Worm (Caenorhabditis elegans): Measurements from ENCODE around the gene ttr-50.

Gene ttr-50

DNA sequence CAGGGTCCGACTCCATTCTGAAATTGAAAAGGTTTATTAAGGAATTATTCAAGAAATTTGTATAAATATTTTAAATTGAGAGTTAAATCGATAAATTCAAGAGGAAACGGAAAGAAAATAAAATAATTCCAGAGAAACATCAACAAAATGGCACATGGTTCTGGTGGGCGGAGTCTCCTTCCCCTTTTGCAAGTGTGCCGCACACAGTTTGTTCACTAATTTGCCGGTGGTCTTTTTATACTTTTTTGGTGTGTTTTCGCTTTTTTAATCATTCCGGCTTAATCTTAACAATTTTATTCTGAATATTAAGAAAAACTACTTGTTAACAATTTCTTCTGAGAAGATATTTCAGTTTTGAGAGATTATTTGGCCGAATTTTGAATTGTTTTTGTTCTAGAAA lies 35.9 kb downstream of the ttr-50 start, which contains the start of the genes ragc-1 and Y24F12A.1 (continued):
- no peak for TF ChIP-seq F52B5.7 (tag; optimal IDR thresholded peaks at IDR 0.05)
- no peak for TF ChIP-seq mxl-1 (tag; optimal IDR thresholded peaks at IDR 0.05)
- TF ChIP-seq D2030.7 (GFP tag; IDR thresholded peaks at IDR 0.05), result no peak
- no peak for TF ChIP-seq rcor-1 (GFP tag; IDR thresholded peaks at IDR 0.05)
- no peak for TF ChIP-seq hmg-20 (GFP tag; IDR thresholded peaks at IDR 0.05)
- no peak for TF ChIP-seq hlh-12 (tag; optimal IDR thresholded peaks at IDR 0.05)
- TF ChIP-seq ekl-4 (GFP tag; IDR thresholded peaks at IDR 0.05), result no peak
- no peak for TF ChIP-seq ceh-58 (GFP tag; IDR thresholded peaks at IDR 0.05)
- no peak for TF ChIP-seq lin-40 (tag; optimal IDR thresholded peaks at IDR 0.05)
- TF ChIP-seq mel-28 (tag; optimal IDR thresholded peaks at IDR 0.05; ENCODE audit: borderline replicate concordance), result no peak
- no peak for TF ChIP-seq B0035.1 (tag; optimal IDR thresholded peaks at IDR 0.05)
- TF ChIP-seq Y53G8AR.9 (GFP tag; conservative IDR thresholded peaks at IDR 0.05), result no peak
- no peak for TF ChIP-seq repo-1 (tag; optimal IDR thresholded peaks at IDR 0.05)
- TF ChIP-seq ztf-26 (tag; optimal IDR thresholded peaks at IDR 0.05), result no peak
- TF ChIP-seq nhr-90 (tag; optimal IDR thresholded peaks at IDR 0.05), result no peak
- TF ChIP-seq K12H6.12 (tag; optimal IDR thresholded peaks at IDR 0.05), result no peak
- no peak for TF ChIP-seq attf-3 (GFP tag; conservative IDR thresholded peaks at IDR 0.05)
- no peak for TF ChIP-seq mes-4 (tag; optimal IDR thresholded peaks at IDR 0.05)
- no peak for TF ChIP-seq pbrm-1 (GFP tag; IDR thresholded peaks at IDR 0.05)
- no peak for TF ChIP-seq rec-8 (tag; optimal IDR thresholded peaks at IDR 0.05)
- TF ChIP-seq aptf-2 (GFP tag; conservative IDR thresholded peaks at IDR 0.05), result no peak
- no peak for TF ChIP-seq Y53F4B.3 (GFP tag; IDR thresholded peaks at IDR 0.05)
- TF ChIP-seq attf-5 (GFP tag; optimal IDR thresholded peaks at IDR 0.05), result peak; percentile 70
- no peak for TF ChIP-seq hlh-26 (GFP tag; conservative IDR thresholded peaks at IDR 0.05)
- no peak for TF ChIP-seq F10E7.11 (tag; optimal IDR thresholded peaks at IDR 0.05)
- TF ChIP-seq sptf-2 (GFP tag; optimal IDR thresholded peaks at IDR 0.05), result no peak
- no peak for TF ChIP-seq ztf-28 (GFP tag; IDR thresholded peaks at IDR 0.05)
- TF ChIP-seq hrde-1 (tag; optimal IDR thresholded peaks at IDR 0.05; ENCODE audit: borderline replicate concordance), result no peak
- no peak for TF ChIP-seq F22D6.2 (tag; optimal IDR thresholded peaks at IDR 0.05)
- peak; percentile 22 for TF ChIP-seq pha-4 (tag; optimal IDR thresholded peaks at IDR 0.05)
- no peak for TF ChIP-seq aptf-3 (GFP tag; IDR thresholded peaks at IDR 0.05)
- TF ChIP-seq T07F8.4 (tag; optimal IDR thresholded peaks at IDR 0.05), result no peak
- no peak for TF ChIP-seq madf-3 (GFP tag; IDR thresholded peaks at IDR 0.05)

DNA sequence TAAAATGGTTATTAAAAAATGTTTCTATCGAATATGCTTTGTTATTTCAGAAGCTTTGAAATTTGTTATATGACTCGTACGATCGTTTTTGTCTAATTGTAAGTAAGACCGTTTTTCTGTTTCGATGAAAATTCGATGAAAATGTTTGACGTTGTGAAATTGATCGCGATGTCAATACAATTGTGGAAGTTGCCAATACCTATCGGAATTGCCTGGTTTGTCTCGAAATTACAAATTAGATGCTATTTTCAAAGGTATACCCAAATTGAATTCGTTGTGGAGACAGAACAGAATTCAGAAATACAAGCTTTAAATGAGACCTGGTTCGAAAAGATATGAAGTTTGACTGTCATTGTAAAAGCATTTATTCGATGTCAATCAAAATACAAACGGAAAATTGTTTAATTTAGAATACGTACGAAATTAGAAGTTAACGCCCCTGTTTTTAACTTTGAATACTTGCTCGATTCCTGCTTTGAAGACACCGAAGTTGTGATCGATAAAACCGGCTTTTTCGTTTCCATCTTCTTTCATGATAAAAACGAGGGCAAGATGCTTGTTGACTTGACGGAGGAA lies 37.5 kb downstream of the ttr-50 start:
- TF ChIP-seq nhr-80 (tag; optimal IDR thresholded peaks at IDR 0.05) (no peak), F55B11.4 (tag; optimal IDR thresholded peaks at IDR 0.05; ENCODE audit: borderline replicate concordance, insufficient read depth) (no peak), dpff-1 (tag; optimal IDR thresholded peaks at IDR 0.05) (no peak), C17E4.6 (GFP tag; IDR thresholded peaks at IDR 0.05) (no peak), rec-8 (tag; optimal IDR thresholded peaks at IDR 0.05) (no peak), repo-1 (tag; optimal IDR thresholded peaks at IDR 0.05) (no peak), somi-1 (GFP tag; optimal IDR thresholded peaks at IDR 0.05) (no peak), cebp-2 (GFP tag; IDR thresholded peaks at IDR 0.05) (no peak), B0336.3 (GFP tag; IDR thresholded peaks at IDR 0.05) (peak; percentile 58; the same call in 1 of the 2 replicates), nhr-27 (tag; optimal IDR thresholded peaks at IDR 0.05) (no peak), zim-3 (tag; optimal IDR thresholded peaks at IDR 0.05) (no peak), ztf-25 (GFP tag; IDR thresholded peaks at IDR 0.05) (no peak), B0261.1 (tag; optimal IDR thresholded peaks at IDR 0.05) (no peak), akir-1 (GFP tag; optimal IDR thresholded peaks at IDR 0.05) (no peak), F33H1.4 (GFP tag; IDR thresholded peaks at IDR 0.05) (peak; percentile 37), unc-130 (GFP tag; optimal IDR thresholded peaks at IDR 0.05) (no peak), ZK185.1 (tag; optimal IDR thresholded peaks at IDR 0.05; ENCODE audit: poor library complexity, severe bottlenecking) (no peak), mes-4 (tag; optimal IDR thresholded peaks at IDR 0.05) (no peak), nhr-179 (tag; optimal IDR thresholded peaks at IDR 0.05) (no peak), ccch-3 (GFP tag; optimal IDR thresholded peaks at IDR 0.05) (no peak)

Measured in whole organism, young adult.